Worm (Caenorhabditis elegans) whole organism, L2 larva: ENCODE data around the gene M110.7.

ENCODE experiments used
- ceh-16 ChIP-seq: fragments of 150-350 bp; optimal IDR thresholded peaks from 2 replicates; lab custom pipeline; 2014; ENCODE audit warnings: missing biosample characterization, missing genetic modification characterization
- lsy-2 ChIP-seq, 2 experiments: fragments of 150-350 bp in 1 of 2; sonication (generic microtip) in 1 of 2; optimal IDR thresholded peaks; 2 replicates each; lab custom pipeline; 2014 to 2017; ENCODE audit warnings: missing biosample characterization in 2 of 2, missing genetic modification characterization in 2 of 2
- nhr-129 ChIP-seq: fragments of 150-350 bp; optimal IDR thresholded peaks from 2 replicates; lab custom pipeline; 2014; ENCODE audit warnings: missing biosample characterization, missing genetic modification characterization

ce11 chrII:8278415-8278814, 45.8 kb downstream of the M110.7 start, which contains the start of the genes mrpl-10 and clec-142:
- TF ChIP-seq nhr-129 (tag; lab: Kevin White, UChicago), result no peak
- TF ChIP-seq ceh-16 (tag; lab: Kevin White, UChicago), result no peak
- no peak for TF ChIP-seq lsy-2 (tag; optimal IDR thresholded peaks at IDR 0.05; lab: Kevin White, UChicago)
